Worm (Caenorhabditis elegans) whole organism, L1 larva: ENCODE measurements around the gene R09B5.11.

ENCODE experiments used
- C04F5.9 ChIP-seq: sonication (generic microtip); optimal IDR thresholded peaks from 2 replicates; lab custom pipeline; 2016; ENCODE audit warnings: missing genetic modification characterization, missing compliant biosample characterization
- C16A3.4 ChIP-seq: fragments of 150-350 bp; optimal IDR thresholded peaks from 2 replicates; lab custom pipeline; 2014; ENCODE audit warnings: missing biosample characterization, missing genetic modification characterization
- F16B12.6 ChIP-seq: fragments of 150-350 bp; optimal IDR thresholded peaks from 2 replicates; lab custom pipeline; 2014; ENCODE audit warnings: missing biosample characterization, missing genetic modification characterization
- alr-1 ChIP-seq: fragments of 200-800 bp; sonication (Bioruptor generic); optimal IDR thresholded peaks from 2 replicates; lab custom pipeline; 2018; ENCODE audit warnings: borderline replicate concordance, mild to moderate bottlenecking, missing genetic modification characterization, missing compliant biosample characterization
- ama-1 ChIP-seq: fragments of 150-350 bp; optimal IDR thresholded peaks from 2 replicates; lab custom pipeline; 2014
- ceh-8 ChIP-seq: fragments of 200-800 bp; sonication (Bioruptor generic); optimal IDR thresholded peaks from 2 replicates; lab custom pipeline; 2018; ENCODE audit warnings: mild to moderate bottlenecking, missing genetic modification characterization, moderate library complexity, missing compliant biosample characterization
- ceh-82 ChIP-seq, 3 experiments: fragments of 150-350 bp in 1 of 3; sonication (generic microtip) in 2 of 3; optimal IDR thresholded peaks; 2 replicates each; lab custom pipeline; 2014 to 2017; ENCODE audit warnings: missing biosample characterization in 3 of 3, missing genetic modification characterization in 3 of 3
- dpl-1 ChIP-seq, 3 experiments: fragments of 150-350 bp in 2 of 3; sonication (generic microtip) in 1 of 3; optimal IDR thresholded peaks; 2 replicates each; lab custom pipeline; 2014 to 2017; ENCODE audit warnings: missing biosample characterization in 3 of 3, missing genetic modification characterization in 3 of 3, missing genetic modification reagents in 3 of 3
- dsc-1 ChIP-seq: sonication (generic microtip); optimal IDR thresholded peaks from 2 replicates; lab custom pipeline; 2016; ENCODE audit warnings: mild to moderate bottlenecking, missing genetic modification characterization, missing compliant biosample characterization
- efl-1 ChIP-seq, 4 experiments: fragments of 150-350 bp; optimal IDR thresholded peaks in 3 of 4; peaks in 1 of 4; 1 replicate in 1 of 4; 2 replicates in 3 of 4; lab custom pipeline; 2014; ENCODE audit warnings: missing biosample characterization in 2 of 4, missing genetic modification characterization in 2 of 4, missing genetic modification reagents in 2 of 4
- elt-2 ChIP-seq: sonication (generic microtip); optimal IDR thresholded peaks from 2 replicates; lab custom pipeline; 2016; ENCODE audit warnings: missing genetic modification characterization, mild to moderate bottlenecking, inconsistent platforms, missing compliant biosample characterization, missing genetic modification reagents
- elt-3 ChIP-seq, 6 experiments: fragments of 150-350 bp in 1 of 6; sonication (generic microtip); optimal IDR thresholded peaks; 2 replicates each; lab custom pipeline; 2017 to 2018; ENCODE audit warnings: missing biosample characterization in 6 of 6, missing genetic modification characterization in 6 of 6, inconsistent platforms in 1 of 6
- ets-5 ChIP-seq: fragments of 200-800 bp; sonication (Bioruptor generic); IDR thresholded peaks from 2 replicates; pipeline ENCODE4 v1.3.6; 2022; ENCODE audit warnings: missing genetic modification characterization, missing compliant biosample characterization
- fkh-10 ChIP-seq: sonication (generic microtip); optimal IDR thresholded peaks from 2 replicates; lab custom pipeline; 2017; ENCODE audit warnings: missing biosample characterization, missing genetic modification reagents, missing genetic modification characterization
- hlh-17 ChIP-seq: fragments of 200-800 bp; sonication (Bioruptor generic); optimal IDR thresholded peaks from 2 replicates; lab custom pipeline; 2018; ENCODE audit warnings: missing genetic modification characterization, mild to moderate bottlenecking, missing compliant biosample characterization, moderate library complexity, borderline replicate concordance
- hlh-4 ChIP-seq: sonication (generic microtip); optimal IDR thresholded peaks from 2 replicates; lab custom pipeline; 2016; ENCODE audit warnings: mild to moderate bottlenecking, missing genetic modification characterization, missing compliant biosample characterization
- hpl-2 ChIP-seq: fragments of 150-350 bp; optimal IDR thresholded peaks from 2 replicates; lab custom pipeline; 2014; ENCODE audit warnings: missing biosample characterization, missing genetic modification reagents, missing genetic modification characterization
- irx-1 ChIP-seq: sonication (generic microtip); optimal IDR thresholded peaks from 2 replicates; lab custom pipeline; 2016; ENCODE audit warnings: missing genetic modification characterization, missing compliant biosample characterization
- isw-1 ChIP-seq: fragments of 200-800 bp; sonication (Bioruptor generic); IDR thresholded peaks from 2 replicates; pipeline ENCODE4 v1.3.6; 2022; ENCODE audit warnings: missing genetic modification characterization, missing compliant biosample characterization
- jun-1 ChIP-seq: fragments of 150-350 bp; optimal IDR thresholded peaks from 2 replicates; lab custom pipeline; 2014; ENCODE audit warnings: missing biosample characterization, missing genetic modification reagents, missing genetic modification characterization
- lin-13 ChIP-seq: fragments of 150-350 bp; optimal IDR thresholded peaks from 2 replicates; lab custom pipeline; 2014; ENCODE audit warnings: missing biosample characterization, missing genetic modification reagents, missing genetic modification characterization
- lin-35 ChIP-seq, 2 experiments: fragments of 150-350 bp; optimal IDR thresholded peaks; 2 replicates each; lab custom pipeline; 2014; ENCODE audit warnings: missing biosample characterization in 2 of 2, missing genetic modification characterization in 2 of 2, missing genetic modification reagents in 2 of 2
- lin-39 ChIP-seq: fragments of 150-350 bp; optimal IDR thresholded peaks from 2 replicates; lab custom pipeline; 2014; ENCODE audit warnings: missing biosample characterization, missing genetic modification reagents, missing genetic modification characterization
- lir-3 ChIP-seq: sonication (generic microtip); optimal IDR thresholded peaks from 2 replicates; lab custom pipeline; 2016; ENCODE audit warnings: mild to moderate bottlenecking, missing genetic modification characterization, moderate library complexity, missing compliant biosample characterization; ENCODE audit not compliant: poor library complexity
- lsy-2 ChIP-seq, 2 experiments: fragments of 150-350 bp; optimal IDR thresholded peaks; 2 replicates each; lab custom pipeline; 2014; ENCODE audit warnings: missing biosample characterization in 2 of 2, missing genetic modification characterization in 2 of 2
- mab-9 ChIP-seq: fragments of 200-800 bp; sonication (Bioruptor generic); IDR thresholded peaks from 2 replicates; pipeline ENCODE4 v1.3.6; 2022; ENCODE audit warnings: missing genetic modification reagents, missing genetic modification characterization, missing compliant biosample characterization
- mef-2 ChIP-seq: fragments of 150-350 bp; optimal IDR thresholded peaks from 2 replicates; lab custom pipeline; 2014; ENCODE audit warnings: missing biosample characterization, missing genetic modification characterization
- mep-1 ChIP-seq: fragments of 150-350 bp; optimal IDR thresholded peaks from 2 replicates; lab custom pipeline; 2014; ENCODE audit warnings: missing biosample characterization, missing genetic modification characterization
- nhr-11 ChIP-seq: fragments of 150-350 bp; optimal IDR thresholded peaks from 2 replicates; lab custom pipeline; 2014; ENCODE audit warnings: missing biosample characterization, missing genetic modification characterization
- nhr-19 ChIP-seq: fragments of 200-800 bp; sonication (Bioruptor generic); conservative IDR thresholded peaks from 2 replicates; pipeline ENCODE4 v1.3.6; 2022; ENCODE audit warnings: missing genetic modification characterization, missing compliant biosample characterization
- nhr-20 ChIP-seq: sonication (generic microtip); optimal IDR thresholded peaks from 2 replicates; lab custom pipeline; 2016; ENCODE audit warnings: mild to moderate bottlenecking, missing genetic modification characterization, missing compliant biosample characterization
- nhr-237 ChIP-seq: fragments of 150-350 bp; optimal IDR thresholded peaks from 2 replicates; lab custom pipeline; 2014; ENCODE audit warnings: missing biosample characterization, missing genetic modification characterization
- nhr-47 ChIP-seq: sonication (generic microtip); optimal IDR thresholded peaks from 2 replicates; lab custom pipeline; 2016; ENCODE audit warnings: mild to moderate bottlenecking, missing genetic modification characterization, moderate library complexity, missing compliant biosample characterization
- nhr-71 ChIP-seq: sonication (generic microtip); optimal IDR thresholded peaks from 2 replicates; lab custom pipeline; 2016; ENCODE audit warnings: mild to moderate bottlenecking, missing genetic modification characterization, moderate library complexity, missing compliant biosample characterization
- nhr-76 ChIP-seq: sonication (generic microtip); optimal IDR thresholded peaks from 2 replicates; lab custom pipeline; 2017; ENCODE audit warnings: missing biosample characterization, missing genetic modification characterization
- nhr-84 ChIP-seq: sonication (generic microtip); optimal IDR thresholded peaks from 2 replicates; lab custom pipeline; 2017; ENCODE audit warnings: missing biosample characterization, missing genetic modification characterization
- pax-3 ChIP-seq: fragments of 200-800 bp; sonication (Bioruptor generic); optimal IDR thresholded peaks from 2 replicates; lab custom pipeline; 2018; ENCODE audit warnings: mild to moderate bottlenecking, missing genetic modification characterization, moderate library complexity, missing compliant biosample characterization
- pqm-1 ChIP-seq: sonication (generic microtip); optimal IDR thresholded peaks from 3 replicates; lab custom pipeline; 2017; ENCODE audit warnings: missing biosample characterization, missing genetic modification characterization
- rnt-1 ChIP-seq: sonication (generic microtip); optimal IDR thresholded peaks from 2 replicates; lab custom pipeline; 2016; ENCODE audit warnings: mild to moderate bottlenecking, missing genetic modification characterization, moderate library complexity, missing compliant biosample characterization
- skn-1 ChIP-seq: fragments of 150-350 bp; optimal IDR thresholded peaks from 2 replicates; lab custom pipeline; 2014; ENCODE audit warnings: missing biosample characterization, missing genetic modification characterization
- snpc-4 ChIP-seq: fragments of 150-350 bp; optimal IDR thresholded peaks from 2 replicates; lab custom pipeline; 2014; ENCODE audit warnings: missing biosample characterization, missing genetic modification characterization
- snu-23 ChIP-seq: sonication (generic microtip); optimal IDR thresholded peaks from 2 replicates; lab custom pipeline; 2016; ENCODE audit warnings: missing genetic modification characterization, missing compliant biosample characterization
- sptf-1 ChIP-seq: fragments of 150-350 bp; optimal IDR thresholded peaks from 2 replicates; lab custom pipeline; 2014; ENCODE audit warnings: missing biosample characterization, missing genetic modification characterization
- sup-37 ChIP-seq: fragments of 200-800 bp; sonication (Bioruptor generic); optimal IDR thresholded peaks from 2 replicates; lab custom pipeline; 2018; ENCODE audit warnings: mild to moderate bottlenecking, missing genetic modification characterization, missing compliant biosample characterization
- tbx-2 ChIP-seq: sonication (generic microtip); optimal IDR thresholded peaks from 2 replicates; lab custom pipeline; 2016; ENCODE audit warnings: missing genetic modification characterization, missing compliant biosample characterization
- tlp-1 ChIP-seq: fragments of 150-350 bp; optimal IDR thresholded peaks from 2 replicates; lab custom pipeline; 2014; ENCODE audit warnings: missing biosample characterization, missing genetic modification characterization
- unc-130 ChIP-seq: fragments of 150-350 bp; optimal IDR thresholded peaks from 2 replicates; lab custom pipeline; 2017; ENCODE audit warnings: missing biosample characterization, missing genetic modification characterization, inconsistent platforms
- unc-30 ChIP-seq: sonication (generic microtip); optimal IDR thresholded peaks from 2 replicates; lab custom pipeline; 2017; ENCODE audit warnings: missing biosample characterization, missing genetic modification characterization
- unc-62 ChIP-seq: fragments of 150-350 bp; optimal IDR thresholded peaks from 2 replicates; lab custom pipeline; 2014; ENCODE audit warnings: missing biosample characterization, missing genetic modification reagents, missing genetic modification characterization
- unc-98 ChIP-seq: fragments of 200-800 bp; sonication (Bioruptor generic); IDR thresholded peaks from 2 replicates; pipeline ENCODE4 v1.3.6; 2022; ENCODE audit warnings: missing genetic modification characterization, missing compliant biosample characterization
- vab-15 ChIP-seq: sonication (generic microtip); optimal IDR thresholded peaks from 2 replicates; lab custom pipeline; 2017; ENCODE audit warnings: missing genotype, mild to moderate bottlenecking, missing genetic modification characterization, missing compliant biosample characterization
- zag-1 ChIP-seq: fragments of 150-350 bp; optimal IDR thresholded peaks from 2 replicates; lab custom pipeline; 2014; ENCODE audit warnings: missing biosample characterization, missing genetic modification characterization
- zip-4 ChIP-seq: fragments of 200-800 bp; sonication (Bioruptor generic); optimal IDR thresholded peaks from 2 replicates; lab custom pipeline; 2018; ENCODE audit warnings: mild to moderate bottlenecking, missing genetic modification characterization, moderate library complexity, missing compliant biosample characterization
- ztf-4 ChIP-seq: fragments of 150-350 bp; optimal IDR thresholded peaks from 2 replicates; lab custom pipeline; 2014; ENCODE audit warnings: missing biosample characterization, missing genetic modification characterization

Gene R09B5.11

ce11 chrV:1438832-1439231 lies at the start of gene R09B5.11:
R09B5.11 (plus strand) TSS chrV:1439205.
- peak; percentile 37 for TF ChIP-seq tbx-2
- no peak for TF ChIP-seq C16A3.4 (tag; lab: Kevin White, UChicago)
- TF ChIP-seq elt-2 (tag; lab: Kevin White, UChicago), result no peak
- no peak for TF ChIP-seq vab-15 (tag; lab: Kevin White, UChicago)
- no peak for TF ChIP-seq isw-1
- no peak for TF ChIP-seq nhr-76 (tag; lab: Kevin White, UChicago)
- no peak for TF ChIP-seq irx-1
- no peak for TF ChIP-seq lin-13 (GFP tag; lab: Kevin White, UChicago)
- TF ChIP-seq elt-3 (tag; optimal IDR thresholded peaks at IDR 0.05; lab: Kevin White, UChicago), result peak in 4 of 6 experiments; percentile 43 to 84 (median 58)
- TF ChIP-seq pqm-1 (tag; lab: Kevin White, UChicago), result no peak
- TF ChIP-seq fkh-10 (GFP tag; lab: Kevin White, UChicago), result no peak
- TF ChIP-seq ama-1 (lab: Kevin White, UChicago), result no peak
- TF ChIP-seq snu-23 (GFP tag; lab: Kevin White, UChicago), result peak; percentile 44
- no peak for TF ChIP-seq ceh-8
- TF ChIP-seq hlh-17, result no peak
- no peak for TF ChIP-seq sup-37 (GFP tag; lab: Kevin White, UChicago)
- TF ChIP-seq tlp-1 (tag; lab: Kevin White, UChicago), result no peak
- no peak for TF ChIP-seq skn-1 (tag; lab: Kevin White, UChicago)
- TF ChIP-seq unc-98 (GFP tag; lab: Robert Waterston, UW), result no peak
- TF ChIP-seq C04F5.9 (tag; lab: Kevin White, UChicago), result no peak
- no peak for TF ChIP-seq snpc-4
- no peak for TF ChIP-seq ets-5
- TF ChIP-seq rnt-1, result no peak
- TF ChIP-seq F16B12.6 (tag; lab: Kevin White, UChicago), result no peak
- TF ChIP-seq mep-1, result no peak
- TF ChIP-seq lsy-2 (tag; optimal IDR thresholded peaks at IDR 0.05; lab: Kevin White, UChicago), result peak in 1 of 2 experiments; percentile 23
- TF ChIP-seq nhr-84 (tag; lab: Kevin White, UChicago), result no peak
- TF ChIP-seq unc-62 (GFP tag; lab: Kevin White, UChicago), result no peak
- TF ChIP-seq unc-30 (tag; lab: Kevin White, UChicago), result no peak
- no peak for TF ChIP-seq lin-39 (tag; lab: Kevin White, UChicago)
- TF ChIP-seq dpl-1 (GFP tag; optimal IDR thresholded peaks at IDR 0.05; lab: Kevin White, UChicago), result no peak
- no peak for TF ChIP-seq lin-35 (GFP tag; optimal IDR thresholded peaks at IDR 0.05; lab: Kevin White, UChicago)
- TF ChIP-seq nhr-20, result peak; percentile 65
- no peak for TF ChIP-seq nhr-47
- TF ChIP-seq ztf-4 (tag; lab: Kevin White, UChicago), result no peak
- peak; percentile 54 for TF ChIP-seq nhr-71 (tag; lab: Kevin White, UChicago)
- TF ChIP-seq jun-1 (tag; lab: Kevin White, UChicago), result no peak
- peak; percentile 44 for TF ChIP-seq nhr-19 (GFP tag; lab: Robert Waterston, UW)
- TF ChIP-seq zip-4, result no peak
- no peak for TF ChIP-seq mef-2 (tag; lab: Kevin White, UChicago)
- TF ChIP-seq nhr-237 (tag; lab: Kevin White, UChicago), result no peak
- no peak for TF ChIP-seq hlh-4 (tag; lab: Kevin White, UChicago)
- TF ChIP-seq unc-130 (tag; lab: Kevin White, UChicago), result peak; percentile 24
- TF ChIP-seq alr-1, result no peak
- no peak for TF ChIP-seq nhr-11
- no peak for TF ChIP-seq ceh-82 (tag; optimal IDR thresholded peaks at IDR 0.05; lab: Kevin White, UChicago)
- TF ChIP-seq sptf-1, result no peak
- no peak for TF ChIP-seq lir-3
- TF ChIP-seq dsc-1 (tag; lab: Kevin White, UChicago), result no peak
- TF ChIP-seq hpl-2 (GFP tag; lab: Kevin White, UChicago), result no peak
- no peak for TF ChIP-seq efl-1 (optimal IDR thresholded peaks at IDR 0.05; lab: Kevin White, UChicago)
- peak in 1 of 2 experiments; percentile 58 for TF ChIP-seq efl-1 (GFP tag; optimal IDR thresholded peaks at IDR 0.05 in 1 of 2; lab: Kevin White, UChicago)
- no peak for TF ChIP-seq zag-1 (tag; lab: Kevin White, UChicago)
- no peak for TF ChIP-seq mab-9
- TF ChIP-seq pax-3 (tag; lab: Kevin White, UChicago), result no peak
